Fruit fly (Drosophila melanogaster) whole organism, embryonic: Measurements from ENCODE around the gene CG32280.

Experiments
- Aef1 ChIP-seq: fragments of 200-800 bp; sonication (Bioruptor generic); IDR thresholded peaks from 3 replicates; pipeline ENCODE4 v1.3.6; 2022; ENCODE audit warnings: missing biosample characterization, missing genetic modification characterization
- Atf6 ChIP-seq: fragments of 200-800 bp; sonication (Bioruptor generic); IDR thresholded peaks from 2 replicates; pipeline ENCODE4 v1.3.6; 2022; ENCODE audit warnings: missing biosample characterization, missing genetic modification characterization
- CG10267 ChIP-seq: fragments of 200-800 bp; sonication (Bioruptor generic); optimal IDR thresholded peaks from 2 replicates; lab custom pipeline; 2018; ENCODE audit warnings: missing biosample characterization, mild to moderate bottlenecking, missing genetic modification characterization, moderate library complexity
- CG11695 ChIP-seq: fragments of 200-800 bp; sonication (Bioruptor generic); IDR thresholded peaks from 3 replicates; pipeline ENCODE4 v1.3.6; 2022; ENCODE audit warnings: missing biosample characterization, missing genetic modification characterization
- CG12219 ChIP-seq: fragments of 200-800 bp; sonication (Bioruptor generic); optimal IDR thresholded peaks from 3 replicates; lab custom pipeline; 2018; ENCODE audit warnings: missing biosample characterization, mild to moderate bottlenecking, missing genetic modification characterization
- CG14050 ChIP-seq: fragments of 200-800 bp; sonication (Bioruptor generic); IDR thresholded peaks from 3 replicates; pipeline ENCODE4 v1.3.6; 2022; ENCODE audit warnings: missing biosample characterization, missing genetic modification characterization
- CG14667 ChIP-seq: fragments of 200-800 bp; sonication (Bioruptor generic); IDR thresholded peaks from 2 replicates; pipeline ENCODE4 v1.3.6; 2022; ENCODE audit warnings: missing biosample characterization, missing genetic modification characterization
- CG17612 ChIP-seq: fragments of 200-800 bp; sonication (Bioruptor generic); IDR thresholded peaks from 2 replicates; pipeline ENCODE4 v1.3.6; 2022; ENCODE audit warnings: missing biosample characterization, missing genetic modification characterization
- CG18619 ChIP-seq: fragments of 200-800 bp; sonication (Bioruptor generic); optimal IDR thresholded peaks from 3 replicates; lab custom pipeline; 2017; ENCODE audit warnings: missing biosample characterization, mild to moderate bottlenecking, missing genetic modification characterization
- CG2202 ChIP-seq: fragments of 200-800 bp; sonication (Bioruptor generic); optimal IDR thresholded peaks from 2 replicates; lab custom pipeline; 2018; ENCODE audit warnings: missing biosample characterization, mild to moderate bottlenecking, missing genetic modification characterization
- CG32767 ChIP-seq: fragments of 200-800 bp; sonication (Bioruptor generic); IDR thresholded peaks from 2 replicates; pipeline ENCODE4 v1.3.6; 2022; ENCODE audit warnings: missing biosample characterization, missing genetic modification characterization
- CG33557 ChIP-seq: fragments of 200-800 bp; sonication (Bioruptor generic); optimal IDR thresholded peaks from 2 replicates; lab custom pipeline; 2019; ENCODE audit warnings: missing biosample characterization, mild to moderate bottlenecking, missing genetic modification characterization, moderate library complexity
- CG4730 ChIP-seq: fragments of 200-800 bp; sonication (Bioruptor generic); IDR thresholded peaks from 2 replicates; pipeline ENCODE4 v1.3.6; 2022; ENCODE audit warnings: missing biosample characterization, missing genetic modification characterization
- CG7928 ChIP-seq: fragments of 200-800 bp; sonication (Bioruptor generic); optimal IDR thresholded peaks from 2 replicates; lab custom pipeline; 2017; ENCODE audit warnings: missing biosample characterization, mild to moderate bottlenecking, missing genetic modification characterization
- CG8388 ChIP-seq: fragments of 200-800 bp; sonication (Bioruptor generic); optimal IDR thresholded peaks from 2 replicates; lab custom pipeline; 2019; ENCODE audit warnings: missing biosample characterization, mild to moderate bottlenecking, missing genetic modification characterization, moderate library complexity
- CG9817 ChIP-seq: fragments of 200-800 bp; sonication (Bioruptor generic); optimal IDR thresholded peaks from 2 replicates; lab custom pipeline; 2018; ENCODE audit warnings: missing biosample characterization, mild to moderate bottlenecking, missing genetic modification characterization, moderate library complexity
- CrebB ChIP-seq: fragments of 200-800 bp; sonication (Bioruptor generic); optimal IDR thresholded peaks from 3 replicates; lab custom pipeline; 2018; ENCODE audit warnings: missing biosample characterization, mild to moderate bottlenecking, missing genetic modification characterization
- D ChIP-seq, 2 experiments: fragments of 200-800 bp in 1 of 2; fragments of >200 bp in 1 of 2; sonication (Bioruptor generic) in 1 of 2; optimal IDR thresholded peaks; 2 replicates in 1 of 2; 3 replicates in 1 of 2; lab custom pipeline; 2017; ENCODE audit warnings: mild to moderate bottlenecking in 1 of 2, missing biosample characterization in 1 of 2, missing genetic modification characterization in 1 of 2, missing genetic modification reagents in 1 of 2
- D19A ChIP-seq: fragments of 200-800 bp; optimal IDR thresholded peaks from 3 replicates; lab custom pipeline; 2019; ENCODE audit warnings: missing biosample characterization, mild to moderate bottlenecking, missing genetic modification characterization, moderate library complexity
- D19B ChIP-seq: fragments of 200-800 bp; sonication (Bioruptor generic); optimal IDR thresholded peaks from 2 replicates; lab custom pipeline; 2017; ENCODE audit warnings: missing biosample characterization, mild to moderate bottlenecking, missing genetic modification characterization
- Drgx ChIP-seq: fragments of 200-800 bp; sonication (Bioruptor generic); IDR thresholded peaks from 2 replicates; pipeline ENCODE4 v1.3.6; 2022; ENCODE audit warnings: missing biosample characterization, missing genetic modification characterization
- Gug ChIP-seq: fragments of 200-800 bp; sonication (Bioruptor generic); IDR thresholded peaks from 4 replicates; pipeline ENCODE4 v1.3.6; 2022; ENCODE audit warnings: missing biosample characterization, missing genetic modification characterization
- Hand ChIP-seq: fragments of 200-800 bp; sonication (Bioruptor generic); optimal IDR thresholded peaks from 2 replicates; lab custom pipeline; 2017; ENCODE audit warnings: mild to moderate bottlenecking, missing biosample characterization, missing genetic modification reagents, missing genetic modification characterization
- Hmx ChIP-seq: fragments of 200-800 bp; sonication (Bioruptor generic); optimal IDR thresholded peaks from 2 replicates; lab custom pipeline; 2016; ENCODE audit warnings: missing biosample characterization, missing genetic modification characterization
- Lim3 ChIP-seq: fragments of 200-800 bp; sonication (Bioruptor generic); IDR thresholded peaks from 2 replicates; pipeline ENCODE4 v1.3.6; 2022; ENCODE audit warnings: missing biosample characterization, missing genetic modification characterization
- Nf-YA ChIP-seq: fragments of 200-800 bp; sonication (Bioruptor generic); IDR thresholded peaks from 2 replicates; pipeline ENCODE4 v1.3.6; 2022; ENCODE audit warnings: missing biosample characterization, missing genetic modification characterization
- Optix ChIP-seq: fragments of 200-800 bp; sonication (Bioruptor generic); IDR thresholded peaks from 3 replicates; pipeline ENCODE4 v1.3.6; 2022; ENCODE audit warnings: missing biosample characterization, missing genetic modification characterization
- Sry-β ChIP-seq: fragments of 200-800 bp; sonication (Bioruptor generic); optimal IDR thresholded peaks from 2 replicates; lab custom pipeline; 2018; ENCODE audit warnings: missing biosample characterization, mild to moderate bottlenecking, missing genetic modification characterization, moderate library complexity
- TFAM ChIP-seq: fragments of 200-800 bp; sonication (Bioruptor generic); optimal IDR thresholded peaks from 2 replicates; lab custom pipeline; 2017; ENCODE audit warnings: missing biosample characterization, missing genetic modification characterization, inconsistent platforms
- Vsx1 ChIP-seq: fragments of 200-800 bp; sonication (Bioruptor generic); optimal IDR thresholded peaks from 2 replicates; lab custom pipeline; 2017; ENCODE audit warnings: missing biosample characterization, mild to moderate bottlenecking, missing genetic modification characterization, missing genetic modification reagents
- Xbp1 ChIP-seq: fragments of 200-800 bp; sonication (Bioruptor generic); optimal IDR thresholded peaks from 3 replicates; lab custom pipeline; 2016; ENCODE audit warnings: missing biosample characterization, mild to moderate bottlenecking, missing genetic modification characterization
- ara ChIP-seq: fragments of 200-800 bp; sonication (Bioruptor generic); IDR thresholded peaks from 2 replicates; pipeline ENCODE4 v1.3.6; 2022; ENCODE audit warnings: missing biosample characterization, missing genetic modification characterization
- bbx ChIP-seq: fragments of 200-800 bp; sonication (Bioruptor generic); IDR thresholded peaks from 2 replicates; pipeline ENCODE4 v1.3.6; 2022; ENCODE audit warnings: missing biosample characterization, missing genetic modification characterization; ENCODE audit not compliant: partially characterized antibody
- cas ChIP-seq: fragments of 200-800 bp; sonication (Bioruptor generic); IDR thresholded peaks from 2 replicates; pipeline ENCODE4 v1.3.6; 2022; ENCODE audit warnings: missing biosample characterization, missing genetic modification characterization
- chinmo ChIP-seq: fragments of 200-800 bp; sonication (Bioruptor generic); IDR thresholded peaks from 4 replicates; pipeline ENCODE4 v1.3.6; 2022; ENCODE audit warnings: missing biosample characterization, missing genetic modification characterization; ENCODE audit not compliant: partially characterized antibody
- chn ChIP-seq: fragments of 200-800 bp; sonication (Bioruptor generic); optimal IDR thresholded peaks from 2 replicates; lab custom pipeline; 2016; ENCODE audit warnings: missing biosample characterization, missing genetic modification characterization
- crc ChIP-seq: fragments of 200-800 bp; sonication (Bioruptor generic); optimal IDR thresholded peaks from 2 replicates; lab custom pipeline; 2016; ENCODE audit warnings: missing biosample characterization, missing genetic modification characterization
- cwo ChIP-seq: fragments of 200-800 bp; sonication (Bioruptor generic); optimal IDR thresholded peaks from 3 replicates; lab custom pipeline; 2017; ENCODE audit warnings: missing biosample characterization, missing genetic modification characterization, mild to moderate bottlenecking, moderate library complexity, missing genetic modification reagents
- dpn ChIP-seq, 2 experiments: fragments of 200-800 bp; sonication (Bioruptor generic); optimal IDR thresholded peaks; 3 replicates each; lab custom pipeline; 2016; ENCODE audit warnings: missing biosample characterization in 2 of 2, missing genetic modification characterization in 2 of 2
- esg ChIP-seq: fragments of 200-800 bp; sonication (Bioruptor generic); conservative IDR thresholded peaks from 2 replicates; pipeline ENCODE4 v1.3.6; 2022; ENCODE audit warnings: missing biosample characterization, missing genetic modification characterization
- fd96Cb ChIP-seq: fragments of 200-800 bp; sonication (Bioruptor generic); optimal IDR thresholded peaks from 2 replicates; lab custom pipeline; 2018; ENCODE audit warnings: missing biosample characterization, mild to moderate bottlenecking, missing genetic modification characterization, moderate library complexity
- grn ChIP-seq: fragments of 200-800 bp; sonication (Bioruptor generic); optimal IDR thresholded peaks from 3 replicates; lab custom pipeline; 2017; ENCODE audit warnings: missing biosample characterization, missing genetic modification characterization
- gt ChIP-seq: fragments of 200-800 bp; sonication (Bioruptor generic); IDR thresholded peaks from 2 replicates; pipeline ENCODE4 v1.3.6; 2022; ENCODE audit warnings: missing biosample characterization, missing genetic modification characterization
- kah ChIP-seq: fragments of 200-800 bp; sonication (Bioruptor generic); optimal IDR thresholded peaks from 2 replicates; lab custom pipeline; 2018; ENCODE audit warnings: missing biosample characterization, mild to moderate bottlenecking, missing genetic modification characterization
- nom ChIP-seq: fragments of 200-800 bp; sonication (Bioruptor generic); optimal IDR thresholded peaks from 2 replicates; lab custom pipeline; 2017; ENCODE audit warnings: missing biosample characterization, missing genetic modification characterization, mild to moderate bottlenecking, moderate library complexity, missing genetic modification reagents
- pho ChIP-seq: fragments of 200-800 bp; sonication (Bioruptor generic); optimal IDR thresholded peaks from 2 replicates; lab custom pipeline; 2016; ENCODE audit warnings: missing biosample characterization, missing genetic modification characterization
- seq ChIP-seq: fragments of 200-800 bp; sonication (Bioruptor generic); IDR thresholded peaks from 2 replicates; pipeline ENCODE4 v1.3.6; 2022; ENCODE audit warnings: missing biosample characterization, missing genetic modification characterization
- sima ChIP-seq: fragments of 200-800 bp; sonication (Bioruptor generic); optimal IDR thresholded peaks from 2 replicates; lab custom pipeline; 2016; ENCODE audit warnings: missing biosample characterization, missing genetic modification characterization
- sna ChIP-seq: fragments of 200-800 bp; sonication (Bioruptor generic); IDR thresholded peaks from 2 replicates; pipeline ENCODE4 v1.3.6; 2022; ENCODE audit warnings: missing biosample characterization, missing genetic modification characterization; ENCODE audit not compliant: partially characterized antibody
- tll ChIP-seq, 2 experiments: fragments of 200-800 bp in 1 of 2; fragments of >200 bp in 1 of 2; sonication (Bioruptor generic) in 1 of 2; optimal IDR thresholded peaks; 2 replicates each; lab custom pipeline; 2017 to 2019; ENCODE audit warnings: missing biosample characterization in 2 of 2, missing genetic modification characterization in 2 of 2, mild to moderate bottlenecking in 1 of 2, moderate library complexity in 1 of 2
- ttk ChIP-seq: fragments of 200-800 bp; sonication (Bioruptor generic); IDR thresholded peaks from 2 replicates; pipeline ENCODE4 v2.1.2; 2022; ENCODE audit warnings: missing biosample characterization, missing genetic modification characterization

CG32280 gene

DNA sequence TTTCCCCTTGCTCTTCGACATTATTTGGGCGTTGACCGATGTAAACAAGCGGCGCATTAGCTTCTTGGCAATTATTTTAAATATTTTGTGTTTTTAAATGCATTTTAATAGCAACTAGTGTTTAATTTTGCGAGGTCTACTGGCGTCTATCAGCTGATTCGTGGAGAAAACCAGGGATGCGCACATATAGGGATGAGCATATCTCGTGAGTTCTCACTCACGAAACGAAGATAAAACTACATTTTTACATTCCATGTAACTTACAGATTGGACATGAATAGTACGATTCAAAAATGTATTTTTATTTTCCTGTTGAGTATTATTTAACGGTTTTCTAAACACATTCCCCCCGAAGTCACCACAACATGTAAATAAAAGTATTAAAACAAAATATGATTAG, 32.5 kb downstream of the CG32280 start, which contains the start of gene CG14966 (continued):
- TF ChIP-seq CG10267 = peak; percentile 68
- TF ChIP-seq CG14050 (GFP tag; lab: Robert Waterston, UW) = no peak
- no peak for TF ChIP-seq CG2202 (tag; lab: Kevin White, UChicago)
- no peak for TF ChIP-seq Drgx
- TF ChIP-seq CG32767 (GFP tag; lab: Robert Waterston, UW) = no peak
- TF ChIP-seq gt = no peak
- TF ChIP-seq Sry-β (GFP tag; lab: Kevin White, UChicago) = no peak
- no peak for TF ChIP-seq fd96Cb
- peak; percentile 94 for TF ChIP-seq sna
- no peak for TF ChIP-seq Lim3
- no peak for TF ChIP-seq Aef1 (GFP tag; lab: Robert Waterston, UW)
- TF ChIP-seq Gug = peak; percentile 5; the same call in 1 of the 4 replicates
- no peak for TF ChIP-seq sima (GFP tag; lab: Kevin White, UChicago)
- TF ChIP-seq chinmo (GFP tag; lab: Robert Waterston, UW) = peak; percentile 53; the same call in 1 of the 4 replicates
- TF ChIP-seq D19B (GFP tag; lab: Kevin White, UChicago) = no peak
- no peak for TF ChIP-seq Nf-YA
- TF ChIP-seq seq = no peak
- no peak for TF ChIP-seq CG33557 (GFP tag; lab: Kevin White, UChicago)
- TF ChIP-seq kah (GFP tag; lab: Kevin White, UChicago) = peak; percentile 15
- no peak for TF ChIP-seq Optix (GFP tag; lab: Robert Waterston, UW)
- TF ChIP-seq Atf6 (GFP tag; lab: Robert Waterston, UW) = no peak
- no peak for TF ChIP-seq CrebB
- no peak for TF ChIP-seq tll (GFP tag; optimal IDR thresholded peaks at IDR 0.05; lab: Kevin White, UChicago)
- TF ChIP-seq Hand (GFP tag; lab: Kevin White, UChicago) = no peak
- TF ChIP-seq Hmx = peak; percentile 16
- TF ChIP-seq CG14667 (GFP tag; lab: Robert Waterston, UW) = no peak
- TF ChIP-seq chn (GFP tag; lab: Kevin White, UChicago) = no peak
- no peak for TF ChIP-seq CG4730 (GFP tag; lab: Robert Waterston, UW)
- TF ChIP-seq CG11695 (GFP tag; lab: Robert Waterston, UW) = no peak
- no peak for TF ChIP-seq ara (GFP tag; lab: Robert Waterston, UW)
- TF ChIP-seq cwo (GFP tag; lab: Kevin White, UChicago) = no peak
- TF ChIP-seq CG7928 = peak; percentile 97
- TF ChIP-seq bbx (GFP tag; lab: Robert Waterston, UW) = peak; percentile 96
- peak; percentile 29 for TF ChIP-seq pho (GFP tag; lab: Kevin White, UChicago)
- no peak for TF ChIP-seq Vsx1
- no peak for TF ChIP-seq D19A (tag; lab: Kevin White, UChicago)
- TF ChIP-seq grn (GFP tag; lab: Kevin White, UChicago) = peak; percentile 11
- peak; percentile 6 for TF ChIP-seq CG9817 (tag; lab: Kevin White, UChicago)
- TF ChIP-seq CG18619 (GFP tag; lab: Kevin White, UChicago) = no peak
- peak; percentile 52 for TF ChIP-seq Xbp1
- TF ChIP-seq cas (GFP tag; lab: Robert Waterston, UW) = no peak
- no peak for TF ChIP-seq CG12219 (GFP tag; lab: Kevin White, UChicago)
- TF ChIP-seq dpn (GFP tag; optimal IDR thresholded peaks at IDR 0.05; lab: Kevin White, UChicago) = peak; percentile 20 to 48
- TF ChIP-seq nom = peak; percentile 33
- TF ChIP-seq CG8388 (GFP tag; lab: Kevin White, UChicago) = no peak
- TF ChIP-seq ttk (GFP tag; lab: Robert Waterston, UW) = peak; percentile 11; the same call in 1 of the 2 replicates
- no peak for TF ChIP-seq CG17612
- TF ChIP-seq TFAM (GFP tag; lab: Kevin White, UChicago) = no peak
- no peak for TF ChIP-seq esg
- TF ChIP-seq crc (GFP tag; lab: Kevin White, UChicago) = no peak
- TF ChIP-seq D (optimal IDR thresholded peaks at IDR 0.05; lab: Kevin White, UChicago) = no peak
- TF ChIP-seq D (GFP tag; optimal IDR thresholded peaks at IDR 0.05; lab: Kevin White, UChicago) = no peak
